Fruit fly (Drosophila melanogaster): ENCODE data around the gene CG17261.

- TF ChIP-seq psq (optimal IDR thresholded peaks at IDR 0.05), result no peak
- TF ChIP-seq insv (optimal IDR thresholded peaks at IDR 0.05), result no peak
These were observed 50.2 kb downstream of the CG17261 start for dm6 chr2L:3092535-3092934.

Data from Kc167 (cell line).